Fruit fly (Drosophila melanogaster) whole organism, embryonic: Measurements from ENCODE around the gene RpS17.

Source experiments
- Atf3 ChIP-seq: fragments of 200-800 bp; sonication (Bioruptor generic); optimal IDR thresholded peaks from 3 replicates; lab custom pipeline; 2016; ENCODE audit warnings: missing biosample characterization, missing genetic modification characterization
- CG10366 ChIP-seq: fragments of 200-800 bp; sonication (Bioruptor generic); IDR thresholded peaks from 2 replicates; pipeline ENCODE4 v1.3.6; 2022; ENCODE audit warnings: missing biosample characterization, missing genetic modification characterization
- CG10654 ChIP-seq: fragments of 200-800 bp; sonication (Bioruptor generic); optimal IDR thresholded peaks from 2 replicates; lab custom pipeline; 2016; ENCODE audit warnings: missing biosample characterization, missing genetic modification characterization
- CG12219 ChIP-seq: fragments of 200-800 bp; sonication (Bioruptor generic); optimal IDR thresholded peaks from 3 replicates; lab custom pipeline; 2018; ENCODE audit warnings: missing biosample characterization, mild to moderate bottlenecking, missing genetic modification characterization
- CG12391 ChIP-seq: fragments of 200-800 bp; sonication (Bioruptor generic); optimal IDR thresholded peaks from 3 replicates; lab custom pipeline; 2018; ENCODE audit warnings: missing biosample characterization, mild to moderate bottlenecking, missing genetic modification characterization, moderate library complexity
- CG18764 ChIP-seq: fragments of 200-800 bp; sonication (Bioruptor generic); optimal IDR thresholded peaks from 3 replicates; lab custom pipeline; 2016; ENCODE audit warnings: missing biosample characterization, missing genetic modification characterization
- CG30431 ChIP-seq: fragments of 200-800 bp; sonication (Bioruptor generic); optimal IDR thresholded peaks from 2 replicates; lab custom pipeline; 2017; ENCODE audit warnings: missing biosample characterization, missing genetic modification characterization
- CG32772 ChIP-seq: fragments of 200-800 bp; sonication (Bioruptor generic); IDR thresholded peaks from 2 replicates; pipeline ENCODE4 v1.3.6; 2022; ENCODE audit warnings: missing biosample characterization, missing genetic modification characterization
- CG3726 ChIP-seq: fragments of 200-800 bp; sonication (Bioruptor generic); IDR thresholded peaks from 3 replicates; pipeline ENCODE4, ENCODE4 v1.3.6; 2022; ENCODE audit warnings: missing biosample characterization, missing genetic modification characterization
- CG4820 ChIP-seq: fragments of 200-800 bp; sonication (Bioruptor generic); optimal IDR thresholded peaks from 3 replicates; lab custom pipeline; 2016; ENCODE audit warnings: missing biosample characterization, missing genetic modification characterization
- CG6854 ChIP-seq: fragments of 200-800 bp; sonication (Bioruptor generic); optimal IDR thresholded peaks from 3 replicates; lab custom pipeline; 2017; ENCODE audit warnings: missing biosample characterization, mild to moderate bottlenecking, missing genetic modification characterization
- CG7271 ChIP-seq: fragments of 200-800 bp; sonication (Bioruptor generic); optimal IDR thresholded peaks from 2 replicates; lab custom pipeline; 2018; ENCODE audit warnings: missing biosample characterization, mild to moderate bottlenecking, missing genetic modification characterization, moderate library complexity
- CG8478 ChIP-seq: fragments of >200 bp; optimal IDR thresholded peaks from 2 replicates; lab custom pipeline; 2018
- CG9437 ChIP-seq: fragments of 200-800 bp; sonication (Bioruptor generic); optimal IDR thresholded peaks from 2 replicates; lab custom pipeline; 2018; ENCODE audit warnings: missing biosample characterization, mild to moderate bottlenecking, missing genetic modification characterization
- CkIIα-i1 ChIP-seq: fragments of 200-800 bp; sonication (Bioruptor generic); IDR thresholded peaks from 2 replicates; pipeline ENCODE4 v1.3.6; 2022; ENCODE audit warnings: missing biosample characterization, missing genetic modification characterization
- D ChIP-seq, 2 experiments: fragments of 200-800 bp in 1 of 2; fragments of >200 bp in 1 of 2; sonication (Bioruptor generic) in 1 of 2; optimal IDR thresholded peaks; 2 replicates in 1 of 2; 3 replicates in 1 of 2; lab custom pipeline; 2017; ENCODE audit warnings: mild to moderate bottlenecking in 1 of 2, missing biosample characterization in 1 of 2, missing genetic modification characterization in 1 of 2, missing genetic modification reagents in 1 of 2
- Deaf1 ChIP-seq: fragments of 200-800 bp; optimal IDR thresholded peaks from 3 replicates; lab custom pipeline; 2019; ENCODE audit warnings: missing biosample characterization, mild to moderate bottlenecking, missing genetic modification characterization, moderate library complexity
- Dfd ChIP-seq, 2 experiments: fragments of >200 bp; optimal IDR thresholded peaks; 2 replicates each; lab custom pipeline; 2017; ENCODE audit warnings: missing biosample characterization in 2 of 2, missing genetic modification characterization in 2 of 2
- E2f2 ChIP-seq: fragments of 200-800 bp; sonication (Bioruptor generic); IDR thresholded peaks from 2 replicates; pipeline ENCODE4 v1.3.6; 2022; ENCODE audit warnings: missing biosample characterization, missing genetic modification characterization
- Ets97D ChIP-seq: fragments of 200-800 bp; sonication (Bioruptor generic); optimal IDR thresholded peaks from 3 replicates; lab custom pipeline; 2016; ENCODE audit warnings: missing biosample characterization, missing genetic modification characterization
- Fer3 ChIP-seq: fragments of 200-800 bp; sonication (Bioruptor generic); optimal IDR thresholded peaks from 2 replicates; lab custom pipeline; 2018; ENCODE audit warnings: missing biosample characterization, mild to moderate bottlenecking, missing genetic modification characterization, moderate library complexity
- Gsc ChIP-seq: fragments of 200-800 bp; sonication (Bioruptor generic); IDR thresholded peaks from 2 replicates; pipeline ENCODE4 v1.3.6; 2022; ENCODE audit warnings: missing biosample characterization, missing genetic modification characterization
- HLH54F ChIP-seq: fragments of 200-800 bp; sonication (Bioruptor generic); optimal IDR thresholded peaks from 3 replicates; lab custom pipeline; 2016; ENCODE audit warnings: missing biosample characterization, missing genetic modification characterization
- MESR4 ChIP-seq: fragments of 200-800 bp; sonication (Bioruptor generic); optimal IDR thresholded peaks from 2 replicates; lab custom pipeline; 2018; ENCODE audit warnings: missing biosample characterization, mild to moderate bottlenecking, missing genetic modification characterization, moderate library complexity
- Mes4 ChIP-seq: fragments of 200-800 bp; sonication (Bioruptor generic); optimal IDR thresholded peaks from 2 replicates; lab custom pipeline; 2016; ENCODE audit warnings: missing biosample characterization, missing genetic modification characterization
- Optix ChIP-seq: fragments of 200-800 bp; sonication (Bioruptor generic); IDR thresholded peaks from 3 replicates; pipeline ENCODE4 v1.3.6; 2022; ENCODE audit warnings: missing biosample characterization, missing genetic modification characterization
- Poxn ChIP-seq: fragments of 200-800 bp; sonication (Bioruptor generic); IDR thresholded peaks from 2 replicates; pipeline ENCODE4 v1.3.6; 2022; ENCODE audit warnings: missing biosample characterization, missing genetic modification characterization
- Sin3A ChIP-seq: fragments of >200 bp; optimal IDR thresholded peaks from 2 replicates; lab custom pipeline; 2018
- Spps ChIP-seq: fragments of 200-800 bp; sonication (Bioruptor generic); optimal IDR thresholded peaks from 2 replicates; lab custom pipeline; 2018; ENCODE audit warnings: missing biosample characterization, mild to moderate bottlenecking, missing genetic modification characterization
- ac ChIP-seq: fragments of 200-800 bp; sonication (Bioruptor generic); optimal IDR thresholded peaks from 3 replicates; lab custom pipeline; 2017; ENCODE audit warnings: missing biosample characterization, mild to moderate bottlenecking, missing genetic modification characterization
- aop ChIP-seq: fragments of 200-800 bp; sonication (Bioruptor generic); IDR thresholded peaks from 2 replicates; pipeline ENCODE4 v1.3.6; 2022; ENCODE audit warnings: missing biosample characterization, missing genetic modification characterization
- bbx ChIP-seq: fragments of 200-800 bp; sonication (Bioruptor generic); IDR thresholded peaks from 2 replicates; pipeline ENCODE4 v1.3.6; 2022; ENCODE audit warnings: missing biosample characterization, missing genetic modification characterization; ENCODE audit not compliant: partially characterized antibody
- cad ChIP-seq: fragments of >200 bp; optimal IDR thresholded peaks from 2 replicates; lab custom pipeline; 2017; ENCODE audit warnings: missing biosample characterization, missing genetic modification characterization
- cato ChIP-seq: fragments of 200-800 bp; sonication (Bioruptor generic); optimal IDR thresholded peaks from 2 replicates; lab custom pipeline; 2016; ENCODE audit warnings: missing biosample characterization, missing genetic modification characterization, borderline replicate concordance
- crol ChIP-seq: fragments of 200-800 bp; sonication (Bioruptor generic); IDR thresholded peaks from 2 replicates; pipeline ENCODE4 v1.3.6; 2022; ENCODE audit warnings: missing biosample characterization, missing genetic modification characterization
- dan ChIP-seq: fragments of 200-800 bp; sonication (Bioruptor generic); IDR thresholded peaks from 2 replicates; pipeline ENCODE4 v1.3.6; 2022; ENCODE audit warnings: missing biosample characterization, missing genetic modification characterization
- ewg ChIP-seq: fragments of 200-800 bp; sonication (Bioruptor generic); optimal IDR thresholded peaks from 3 replicates; lab custom pipeline; 2017; ENCODE audit warnings: mild to moderate bottlenecking, missing biosample characterization, missing genetic modification reagents, missing genetic modification characterization
- fd64A ChIP-seq: fragments of 200-800 bp; sonication (Bioruptor generic); optimal IDR thresholded peaks from 3 replicates; lab custom pipeline; 2018; ENCODE audit warnings: missing biosample characterization, mild to moderate bottlenecking, missing genetic modification characterization
- fru ChIP-seq: fragments of >200 bp; optimal IDR thresholded peaks from 2 replicates; lab custom pipeline; 2017
- gce ChIP-seq: fragments of 200-800 bp; sonication (Bioruptor generic); IDR thresholded peaks from 3 replicates; pipeline ENCODE4 v1.3.6; 2022; ENCODE audit warnings: missing biosample characterization, missing genetic modification characterization
- grn ChIP-seq: fragments of 200-800 bp; sonication (Bioruptor generic); optimal IDR thresholded peaks from 3 replicates; lab custom pipeline; 2017; ENCODE audit warnings: missing biosample characterization, missing genetic modification characterization
- jing ChIP-seq: fragments of 200-800 bp; sonication (Bioruptor generic); optimal IDR thresholded peaks from 2 replicates; lab custom pipeline; 2018; ENCODE audit warnings: missing biosample characterization, mild to moderate bottlenecking, missing genetic modification characterization
- jumu ChIP-seq: fragments of 200-800 bp; sonication (Bioruptor generic); optimal IDR thresholded peaks from 3 replicates; lab custom pipeline; 2016; ENCODE audit warnings: missing biosample characterization, missing genetic modification characterization
- nau ChIP-seq: fragments of 200-800 bp; sonication (Bioruptor generic); optimal IDR thresholded peaks from 3 replicates; lab custom pipeline; 2017; ENCODE audit warnings: missing biosample characterization, mild to moderate bottlenecking, missing genetic modification characterization, missing genetic modification reagents
- nmo ChIP-seq: fragments of 200-800 bp; sonication (Bioruptor generic); optimal IDR thresholded peaks from 2 replicates; lab custom pipeline; 2018; ENCODE audit warnings: missing biosample characterization, mild to moderate bottlenecking, missing genetic modification characterization, moderate library complexity
- row ChIP-seq: fragments of 200-800 bp; sonication (Bioruptor generic); IDR thresholded peaks from 3 replicates; pipeline ENCODE4 v1.3.6; 2022; ENCODE audit warnings: missing biosample characterization, missing genetic modification characterization
- seq ChIP-seq: fragments of 200-800 bp; sonication (Bioruptor generic); IDR thresholded peaks from 2 replicates; pipeline ENCODE4 v1.3.6; 2022; ENCODE audit warnings: missing biosample characterization, missing genetic modification characterization
- sob ChIP-seq: fragments of 200-800 bp; sonication (Bioruptor generic); IDR thresholded peaks from 2 replicates; pipeline ENCODE4 v1.3.6; 2022; ENCODE audit warnings: missing biosample characterization, missing genetic modification characterization
- tap ChIP-seq: fragments of 200-800 bp; optimal IDR thresholded peaks from 3 replicates; lab custom pipeline; 2019; ENCODE audit warnings: missing biosample characterization, mild to moderate bottlenecking, missing genetic modification characterization, moderate library complexity
- zen ChIP-seq: fragments of 200-800 bp; sonication (Bioruptor generic); optimal IDR thresholded peaks from 3 replicates; lab custom pipeline; 2018; ENCODE audit warnings: missing biosample characterization, mild to moderate bottlenecking, missing genetic modification characterization, moderate library complexity
- zfh2 ChIP-seq: fragments of 200-800 bp; sonication (Bioruptor generic); optimal IDR thresholded peaks from 2 replicates; lab custom pipeline; 2016; ENCODE audit warnings: missing biosample characterization, missing genetic modification characterization

RpS17 gene

DNA sequence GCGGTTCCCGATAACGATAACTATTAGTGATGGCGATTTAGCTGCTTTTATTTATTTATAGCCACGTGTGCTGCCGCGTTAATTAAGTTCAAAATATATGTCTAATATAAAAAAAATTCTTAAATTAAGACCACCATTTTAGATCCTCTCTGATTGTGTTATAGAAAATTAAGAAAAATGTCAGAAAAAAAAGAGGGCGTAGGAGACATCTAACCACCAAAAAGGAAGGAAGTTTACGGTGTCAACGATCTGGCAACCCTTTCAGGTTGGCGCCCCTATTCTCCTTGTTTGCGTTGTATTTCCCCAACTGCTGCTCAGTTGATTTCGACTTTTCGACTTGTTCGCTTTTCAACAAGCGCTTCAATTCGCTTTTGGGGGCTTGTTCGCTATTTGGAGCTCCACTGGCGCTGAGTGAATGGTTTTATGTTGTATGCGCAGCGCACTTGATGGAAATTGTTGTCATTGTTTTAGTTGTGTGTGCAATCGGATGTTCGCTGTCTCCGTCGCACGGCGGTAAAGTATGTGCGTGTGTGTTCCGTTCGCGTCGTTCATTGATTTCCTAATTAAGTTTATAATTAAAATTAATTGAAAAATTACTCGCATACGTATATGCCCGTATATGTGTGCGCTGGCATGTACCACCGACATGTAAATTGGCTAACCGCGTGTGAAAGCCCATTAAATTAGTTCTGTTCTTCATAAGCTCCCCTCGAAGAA is 31.3 kb upstream of the RpS17 start, which contains the start of the genes CG3434 and CG44838 (continued):
- peak; percentile 23 for TF ChIP-seq CG7271 (tag; lab: Kevin White, UChicago)
- TF ChIP-seq cato (GFP tag; lab: Kevin White, UChicago): peak; percentile 77
- peak; percentile 78 for TF ChIP-seq E2f2 (GFP tag; lab: Robert Waterston, UW)
- peak; percentile 74 for TF ChIP-seq CG18764 (GFP tag; lab: Kevin White, UChicago)
- TF ChIP-seq Ets97D (GFP tag; lab: Kevin White, UChicago): peak; percentile 78
- TF ChIP-seq fd64A (GFP tag; lab: Kevin White, UChicago): peak; percentile 15
- peak; percentile 69 for TF ChIP-seq ewg (GFP tag; lab: Kevin White, UChicago)
- no peak for TF ChIP-seq CG8478 (lab: Kevin White, UChicago)
- peak; percentile 77 for TF ChIP-seq CG10654 (GFP tag; lab: Kevin White, UChicago)
- peak; percentile 90 for TF ChIP-seq CG12391 (tag; lab: Kevin White, UChicago)
- no peak for TF ChIP-seq fru (lab: Kevin White, UChicago)
- peak; percentile 74 for TF ChIP-seq zen (tag; lab: Kevin White, UChicago)
- 0 out of 2 replicates have a peak, but pooled peaks have one; percentile 28 for TF ChIP-seq Poxn (GFP tag; lab: Robert Waterston, UW)
- no peak for TF ChIP-seq dan (GFP tag; lab: Robert Waterston, UW)
- TF ChIP-seq row (GFP tag; lab: Robert Waterston, UW): peak; percentile 94
- TF ChIP-seq cad (GFP tag; lab: Kevin White, UChicago): peak; percentile 15
- TF ChIP-seq nmo (GFP tag; lab: Kevin White, UChicago): peak; percentile 87
- TF ChIP-seq Fer3 (tag; lab: Kevin White, UChicago): peak; percentile 71
- peak; percentile 36 for TF ChIP-seq tap (tag; lab: Kevin White, UChicago)
- TF ChIP-seq seq: peak; percentile 55; the same call in 1 of the 2 replicates
- TF ChIP-seq zfh2: peak; percentile 75
- TF ChIP-seq CG9437 (GFP tag; lab: Kevin White, UChicago): peak; percentile 82
- no peak for TF ChIP-seq aop (GFP tag; lab: Robert Waterston, UW)
- peak; percentile 64 for TF ChIP-seq Spps
- TF ChIP-seq CkIIα-i1: no peak
- no peak for TF ChIP-seq Dfd (GFP tag; optimal IDR thresholded peaks at IDR 0.05; lab: Kevin White, UChicago)
- TF ChIP-seq MESR4 (GFP tag; lab: Kevin White, UChicago): no peak
- peak; percentile 73 for TF ChIP-seq jumu (GFP tag; lab: Kevin White, UChicago)
- no peak for TF ChIP-seq CG3726 (GFP tag; lab: Robert Waterston, UW)
- TF ChIP-seq sob (GFP tag; lab: Robert Waterston, UW): peak; percentile 80
- TF ChIP-seq gce (GFP tag; lab: Robert Waterston, UW): no peak
- peak; percentile 41 for TF ChIP-seq CG30431 (GFP tag; lab: Kevin White, UChicago)
- TF ChIP-seq Atf3 (GFP tag; lab: Kevin White, UChicago): peak; percentile 73
- TF ChIP-seq crol (GFP tag; lab: Robert Waterston, UW): no peak
- TF ChIP-seq ac (GFP tag; lab: Kevin White, UChicago): no peak
- peak; percentile 80 for TF ChIP-seq CG10366 (GFP tag; lab: Robert Waterston, UW)
- peak; percentile 29 for TF ChIP-seq CG12219 (GFP tag; lab: Kevin White, UChicago)
- no peak; the same call in 1 of the 2 replicates for TF ChIP-seq Gsc (GFP tag; lab: Robert Waterston, UW)
- peak; percentile 48 for TF ChIP-seq grn
- peak; percentile 68 for TF ChIP-seq Mes4 (GFP tag; lab: Kevin White, UChicago)
- TF ChIP-seq HLH54F (GFP tag; lab: Kevin White, UChicago): peak; percentile 69
- peak; percentile 65 for TF ChIP-seq CG32772
- TF ChIP-seq Deaf1 (tag; lab: Kevin White, UChicago): peak; percentile 58
- TF ChIP-seq Sin3A (lab: Kevin White, UChicago): peak; percentile 2
- TF ChIP-seq D (optimal IDR thresholded peaks at IDR 0.05; lab: Kevin White, UChicago): no peak
- TF ChIP-seq D (GFP tag; optimal IDR thresholded peaks at IDR 0.05; lab: Kevin White, UChicago): peak; percentile 70
- TF ChIP-seq jing (GFP tag; lab: Kevin White, UChicago): no peak
- peak; percentile 59; the same call in 2 of the 3 replicates for TF ChIP-seq Optix (GFP tag; lab: Robert Waterston, UW)
- TF ChIP-seq nau (GFP tag; lab: Kevin White, UChicago): peak; percentile 48
- TF ChIP-seq CG4820: peak; percentile 74
- peak; percentile 25; the same call in 1 of the 2 replicates for TF ChIP-seq bbx (GFP tag; lab: Robert Waterston, UW)
- TF ChIP-seq CG6854: peak; percentile 70
